Worm (Caenorhabditis elegans) whole organism, mixed stage, embryonic: ENCODE data around the gene str-96.

Source experiments
- blmp-1 ChIP-seq: fragments of 150-350 bp; optimal IDR thresholded peaks from 2 replicates; lab custom pipeline; 2014; ENCODE audit warnings: missing biosample characterization, missing genetic modification characterization
- ceh-43 ChIP-seq: fragments of 200-800 bp; sonication (Bioruptor generic); optimal IDR thresholded peaks from 2 replicates; lab custom pipeline; 2018; ENCODE audit warnings: mild to moderate bottlenecking, missing genetic modification characterization, moderate library complexity, missing compliant biosample characterization
- elt-3 ChIP-seq: fragments of 150-350 bp; optimal IDR thresholded peaks from 2 replicates; lab custom pipeline; 2014; ENCODE audit warnings: missing biosample characterization, missing genetic modification characterization
- lsy-2 ChIP-seq: fragments of 150-350 bp; optimal IDR thresholded peaks from 2 replicates; lab custom pipeline; 2014; ENCODE audit warnings: missing biosample characterization, missing genetic modification characterization
- nhr-12 ChIP-seq: fragments of 150-350 bp; optimal IDR thresholded peaks from 2 replicates; lab custom pipeline; 2014; ENCODE audit warnings: missing biosample characterization, missing genetic modification characterization
- nhr-237 ChIP-seq: fragments of 150-350 bp; optimal IDR thresholded peaks from 2 replicates; lab custom pipeline; 2014; ENCODE audit warnings: missing biosample characterization, missing genetic modification characterization
- nhr-28 ChIP-seq: fragments of 150-350 bp; optimal IDR thresholded peaks from 2 replicates; lab custom pipeline; 2014; ENCODE audit warnings: missing biosample characterization, missing genetic modification characterization
- snpc-4 ChIP-seq: fragments of 150-350 bp; optimal IDR thresholded peaks from 2 replicates; lab custom pipeline; 2014; ENCODE audit warnings: missing biosample characterization, missing genetic modification characterization
- unc-120 ChIP-seq: sonication (generic microtip); optimal IDR thresholded peaks from 2 replicates; lab custom pipeline; 2017; ENCODE audit warnings: missing genetic modification characterization, missing compliant biosample characterization; ENCODE audit not compliant: poor library complexity, severe bottlenecking
- unc-39 ChIP-seq: fragments of 150-350 bp; optimal IDR thresholded peaks from 2 replicates; lab custom pipeline; 2014; ENCODE audit warnings: missing biosample characterization, missing genetic modification characterization
- ztf-11 ChIP-seq: fragments of 150-350 bp; optimal IDR thresholded peaks from 2 replicates; lab custom pipeline; 2014; ENCODE audit warnings: missing biosample characterization, missing genetic modification characterization

DNA sequence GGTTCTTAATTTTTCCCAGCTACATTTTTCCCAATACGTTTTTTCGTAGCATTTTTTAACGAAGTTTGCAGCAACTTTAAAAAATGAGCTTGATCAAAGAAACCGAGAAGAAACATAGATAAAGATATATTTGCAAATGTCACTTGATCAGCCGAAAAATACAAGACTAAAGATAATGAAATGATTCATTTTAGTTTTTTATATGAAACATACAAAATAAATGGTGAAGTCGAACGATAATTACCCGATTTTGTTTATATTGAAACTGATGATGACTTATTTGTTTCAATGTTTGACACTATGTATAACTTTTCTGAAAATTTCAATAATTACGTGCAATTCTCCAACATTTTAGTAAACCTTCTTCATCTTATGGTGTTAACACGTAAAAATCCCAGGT, 25.5 kb downstream of the str-96 start, which contains the start of gene srw-22:
- TF ChIP-seq ztf-11 (no peak), nhr-237 (tag; lab: Kevin White, UChicago) (no peak), unc-39 (tag; lab: Kevin White, UChicago) (no peak), nhr-12 (no peak), elt-3 (tag; lab: Kevin White, UChicago) (no peak), nhr-28 (tag; lab: Kevin White, UChicago) (no peak), blmp-1 (no peak), ceh-43 (GFP tag; lab: Kevin White, UChicago) (no peak), unc-120 (tag; lab: Kevin White, UChicago) (no peak), snpc-4 (tag; lab: Kevin White, UChicago) (no peak), lsy-2 (tag; lab: Kevin White, UChicago) (no peak)
